Worm (Caenorhabditis elegans) whole organism, L1 larva: ENCODE results near the gene tag-250.

Source experiments
- C16A3.4 ChIP-seq: fragments of 150-350 bp; optimal IDR thresholded peaks from 2 replicates; lab custom pipeline; 2014; ENCODE audit warnings: missing biosample characterization, missing genetic modification characterization
- grh-1 ChIP-seq: fragments of 200-800 bp; sonication (Bioruptor generic); IDR thresholded peaks from 2 replicates; pipeline ENCODE4 v1.3.6; 2022; ENCODE audit warnings: missing genetic modification reagents, missing genetic modification characterization, missing compliant biosample characterization
- hlh-4 ChIP-seq: sonication (generic microtip); optimal IDR thresholded peaks from 2 replicates; lab custom pipeline; 2016; ENCODE audit warnings: mild to moderate bottlenecking, missing genetic modification characterization, missing compliant biosample characterization
- lsy-2 ChIP-seq, 2 experiments: fragments of 150-350 bp; optimal IDR thresholded peaks; 2 replicates each; lab custom pipeline; 2014; ENCODE audit warnings: missing biosample characterization in 2 of 2, missing genetic modification characterization in 2 of 2
- mdl-1 ChIP-seq, 2 experiments: fragments of 150-350 bp; optimal IDR thresholded peaks; 2 replicates each; lab custom pipeline; 2014 to 2017; ENCODE audit warnings: missing biosample characterization in 2 of 2, missing genetic modification characterization in 2 of 2, inconsistent platforms in 1 of 2
- nhr-11 ChIP-seq: fragments of 150-350 bp; optimal IDR thresholded peaks from 2 replicates; lab custom pipeline; 2014; ENCODE audit warnings: missing biosample characterization, missing genetic modification characterization
- nhr-237 ChIP-seq: fragments of 150-350 bp; optimal IDR thresholded peaks from 2 replicates; lab custom pipeline; 2014; ENCODE audit warnings: missing biosample characterization, missing genetic modification characterization
- nhr-71 ChIP-seq: sonication (generic microtip); optimal IDR thresholded peaks from 2 replicates; lab custom pipeline; 2016; ENCODE audit warnings: mild to moderate bottlenecking, missing genetic modification characterization, moderate library complexity, missing compliant biosample characterization
- nhr-84 ChIP-seq: sonication (generic microtip); optimal IDR thresholded peaks from 2 replicates; lab custom pipeline; 2017; ENCODE audit warnings: missing biosample characterization, missing genetic modification characterization
- tbx-2 ChIP-seq: sonication (generic microtip); optimal IDR thresholded peaks from 2 replicates; lab custom pipeline; 2016; ENCODE audit warnings: missing genetic modification characterization, missing compliant biosample characterization
- unc-130 ChIP-seq: fragments of 150-350 bp; optimal IDR thresholded peaks from 2 replicates; lab custom pipeline; 2017; ENCODE audit warnings: missing biosample characterization, missing genetic modification characterization, inconsistent platforms
- unc-62 ChIP-seq: fragments of 150-350 bp; optimal IDR thresholded peaks from 2 replicates; lab custom pipeline; 2014; ENCODE audit warnings: missing biosample characterization, missing genetic modification reagents, missing genetic modification characterization
- ztf-11 ChIP-seq, 2 experiments: sonication (generic microtip); optimal IDR thresholded peaks; 2 replicates each; lab custom pipeline; 2016 to 2017; ENCODE audit warnings: missing genetic modification characterization in 2 of 2, missing biosample characterization in 1 of 2, missing compliant biosample characterization in 1 of 2

- TF ChIP-seq nhr-71: no peak
- no peak for TF ChIP-seq unc-130 (tag; lab: Kevin White, UChicago)
- no peak for TF ChIP-seq hlh-4 (tag; lab: Kevin White, UChicago)
- no peak for TF ChIP-seq nhr-237 (tag; lab: Kevin White, UChicago)
- no peak for TF ChIP-seq unc-62
- no peak for TF ChIP-seq lsy-2 (tag; optimal IDR thresholded peaks at IDR 0.05; lab: Kevin White, UChicago)
- no peak for TF ChIP-seq mdl-1 (tag; optimal IDR thresholded peaks at IDR 0.05; lab: Kevin White, UChicago)
- TF ChIP-seq nhr-11 (tag; lab: Kevin White, UChicago): no peak
- no peak for TF ChIP-seq tbx-2
- no peak for TF ChIP-seq nhr-84 (tag; lab: Kevin White, UChicago)
- TF ChIP-seq grh-1 (GFP tag; lab: Robert Waterston, UW): no peak
- no peak for TF ChIP-seq C16A3.4
- TF ChIP-seq ztf-11 (tag; optimal IDR thresholded peaks at IDR 0.05; lab: Kevin White, UChicago): no peak
Observed at ce11 chrIII:7948802-7949201, 24.1 kb upstream of the tag-250 start, which contains the start of gene col-90.
